Worm (Caenorhabditis elegans) whole organism, L4/young adult: ENCODE measurements around the gene ZC266.1.

ENCODE experiments used
- W03F9.2 ChIP-seq: fragments of 150-350 bp; optimal IDR thresholded peaks from 2 replicates; lab custom pipeline; 2014; ENCODE audit warnings: missing biosample characterization, missing genetic modification characterization
- dao-5 ChIP-seq: sonication (generic microtip); optimal IDR thresholded peaks from 2 replicates; lab custom pipeline; 2016; ENCODE audit warnings: missing genotype, missing genetic modification characterization, moderate library complexity, missing compliant biosample characterization
- him-1 ChIP-seq: sonication (generic microtip); optimal IDR thresholded peaks from 2 replicates; lab custom pipeline; 2016; ENCODE audit warnings: missing genotype, missing genetic modification reagents, missing genetic modification characterization, missing compliant biosample characterization

Gene ZC266.1

DNA sequence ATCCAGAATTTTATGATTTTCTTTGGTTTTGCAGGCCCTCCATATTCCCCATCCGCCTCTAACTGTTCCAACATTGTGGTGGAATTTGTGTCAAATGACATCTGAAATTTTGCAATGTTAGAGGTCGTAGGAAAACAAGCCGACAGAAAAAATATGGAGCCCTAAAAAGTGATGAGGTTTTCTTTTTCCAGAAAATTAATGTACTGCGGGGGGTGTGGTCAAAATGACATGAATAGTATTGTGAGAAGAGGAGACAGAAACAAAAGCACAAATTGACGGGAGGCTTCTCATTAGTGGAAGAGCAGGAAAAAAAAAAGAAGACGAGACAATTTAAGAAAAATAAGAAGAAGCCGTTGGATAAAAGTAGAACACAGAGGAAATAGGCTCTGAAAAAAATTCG, at the start of gene ZC266.1:
ZC266.1 (minus strand) TSS at position 101 of the 400 bp plus-strand sequence.
- TF ChIP-seq dao-5 (tag; lab: Kevin White, UChicago) (no peak), him-1 (no peak), W03F9.2 (tag; lab: Kevin White, UChicago) (no peak)

DNA sequence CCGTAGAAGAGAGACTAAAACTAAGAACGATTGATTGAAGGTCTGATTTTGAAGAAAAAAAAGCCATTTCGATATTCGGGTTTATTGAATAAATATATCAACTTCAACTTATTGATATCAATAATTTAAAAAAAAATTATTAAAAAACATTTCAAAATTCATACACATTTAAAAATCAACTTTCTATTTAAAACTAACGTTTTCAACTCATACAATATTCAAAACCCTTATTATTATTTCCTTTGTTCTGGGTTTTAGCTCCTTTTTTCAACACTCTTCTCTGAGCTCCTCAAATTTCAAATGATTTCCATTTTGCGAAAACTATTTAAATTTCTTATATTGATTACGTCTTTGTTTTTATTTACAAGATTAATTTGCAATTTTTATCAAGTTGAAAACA, 45.2 kb upstream of the ZC266.1 start, which contains the start of gene C18G1.7:
C18G1.7 (plus strand) TSS at position 301 of the 400 bp plus-strand sequence.
- TF ChIP-seq him-1 (no peak), dao-5 (tag; lab: Kevin White, UChicago) (no peak), W03F9.2 (tag; lab: Kevin White, UChicago) (no peak)

- TF ChIP-seq W03F9.2 (tag; lab: Kevin White, UChicago) (no peak), him-1 (no peak), dao-5 (tag; lab: Kevin White, UChicago) (no peak)
Observed at ce11 chrV:4742190-4742589, 42.1 kb upstream of the ZC266.1 start, which contains the start of gene ugt-61. Gene ugt-61, plus strand, starts transcription at chrV:4742422.

DNA sequence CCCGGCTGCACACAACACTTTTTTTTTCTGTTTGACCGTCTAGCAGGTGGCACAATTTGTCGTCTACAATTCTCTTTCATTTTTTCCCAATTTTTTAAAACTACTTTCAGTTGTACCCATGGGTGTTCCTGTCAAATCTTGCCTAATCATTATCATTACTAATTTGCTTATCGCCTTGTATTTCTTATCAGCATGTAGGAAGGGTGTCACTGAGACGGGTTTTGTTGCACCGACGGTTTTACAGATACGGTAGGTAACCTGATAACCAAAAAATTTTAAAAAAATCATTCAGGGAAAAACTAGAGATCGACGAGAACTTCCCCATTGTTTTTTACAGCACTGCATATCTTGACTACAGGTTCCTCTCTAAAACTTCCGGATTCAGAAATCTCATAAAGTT, 37.6 kb upstream of the ZC266.1 start, which contains the start of gene F39G3.2:
F39G3.2 (plus strand) TSS at position 105 of the 400 bp plus-strand sequence.
- TF ChIP-seq dao-5 (tag; lab: Kevin White, UChicago): no peak
- no peak for TF ChIP-seq him-1
- TF ChIP-seq W03F9.2 (tag; lab: Kevin White, UChicago): no peak

DNA sequence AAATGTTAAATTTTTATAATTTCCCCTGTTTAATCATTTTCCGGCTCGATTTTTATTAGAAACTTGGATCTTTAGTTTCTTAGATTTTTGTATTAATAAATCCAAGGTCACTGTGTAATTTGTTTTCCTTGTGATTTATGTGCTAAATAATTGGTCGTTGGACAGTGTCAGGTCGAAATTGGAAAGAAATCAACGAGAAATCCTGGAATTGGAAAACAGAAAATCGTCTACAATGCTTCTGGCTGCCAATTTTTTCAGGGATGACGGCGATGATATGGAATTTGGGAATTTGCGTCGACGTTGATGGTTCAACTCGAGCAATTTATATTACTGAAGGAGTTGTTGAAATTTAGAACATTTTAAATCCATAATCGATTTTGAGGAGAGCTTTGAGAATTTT, 34.5 kb upstream of the ZC266.1 start:
- TF ChIP-seq him-1: no peak
- TF ChIP-seq dao-5 (tag; lab: Kevin White, UChicago): no peak
- no peak for TF ChIP-seq W03F9.2 (tag; lab: Kevin White, UChicago)

ce11 chrV:4733952-4734351, 33.9 kb upstream of the ZC266.1 start:
- TF ChIP-seq W03F9.2 (tag; lab: Kevin White, UChicago) (no peak), dao-5 (tag; lab: Kevin White, UChicago) (no peak), him-1 (no peak)

DNA sequence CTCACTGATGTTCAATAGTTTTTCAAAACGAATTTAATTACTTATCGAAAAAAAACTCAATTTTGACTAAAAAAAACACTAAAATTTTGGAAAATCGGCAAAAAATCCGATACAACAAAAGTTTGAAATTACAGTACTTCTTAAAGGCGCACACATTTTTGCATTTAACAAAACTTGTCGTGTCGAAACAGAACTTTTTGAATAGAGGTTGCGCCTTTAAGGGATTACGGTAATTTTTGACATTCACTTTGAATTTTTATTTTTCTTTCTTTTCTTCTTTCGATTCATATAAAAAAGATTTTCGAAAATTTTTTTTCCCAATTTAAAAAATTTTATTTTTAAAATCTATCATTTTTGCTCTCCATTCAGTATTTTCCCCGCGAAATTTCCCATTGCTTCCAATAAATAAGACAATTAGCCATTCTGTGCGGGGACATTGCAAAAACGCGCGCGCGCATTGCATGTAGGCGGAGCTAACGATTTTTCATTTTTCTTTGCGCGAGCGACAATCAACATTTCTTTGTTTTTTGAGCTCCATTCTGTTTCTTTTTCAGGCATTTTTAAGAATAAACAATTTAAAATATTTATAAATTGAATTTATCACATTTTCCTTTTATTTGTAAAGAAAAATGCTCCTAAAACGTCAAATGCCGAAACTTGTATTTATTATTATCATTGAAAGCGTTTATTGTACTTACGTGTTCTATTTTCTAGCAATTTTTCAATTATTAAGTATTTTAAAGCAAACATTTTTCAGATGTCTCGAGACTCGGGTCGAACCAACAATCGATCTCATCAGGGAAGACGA, 31.3 kb upstream of the ZC266.1 start, which contains the start of gene F39G3.3:
F39G3.3 (plus strand) TSS at position 758 of the 808 bp plus-strand sequence.
- no peak for TF ChIP-seq dao-5 (tag; lab: Kevin White, UChicago)
- peak; percentile 11 for TF ChIP-seq him-1
- peak; percentile 58 for TF ChIP-seq W03F9.2 (tag; lab: Kevin White, UChicago)

- TF ChIP-seq dao-5 (tag; lab: Kevin White, UChicago): no peak
- no peak for TF ChIP-seq him-1
- TF ChIP-seq W03F9.2 (tag; lab: Kevin White, UChicago): no peak
Observed at ce11 chrV:4730075-4730474, 30.0 kb upstream of the ZC266.1 start, which contains the start of gene tig-2. Gene tig-2, minus strand, starts transcription at chrV:4730161.

ce11 chrV:4724453-4724852, 24.4 kb upstream of the ZC266.1 start, which contains the start of gene F39G3.4:
Gene F39G3.4, plus strand, starts transcription at chrV:4724753.
- TF ChIP-seq dao-5 (tag; lab: Kevin White, UChicago) (no peak), W03F9.2 (tag; lab: Kevin White, UChicago) (no peak)

ce11 chrV:4722314-4722713, 22.2 kb upstream of the ZC266.1 start, which contains the start of gene F39G3.5:
Gene F39G3.5, plus strand, starts transcription at chrV:4722614.
- no peak for TF ChIP-seq him-1
- no peak for TF ChIP-seq W03F9.2 (tag; lab: Kevin White, UChicago)
- no peak for TF ChIP-seq dao-5 (tag; lab: Kevin White, UChicago)

- no peak for TF ChIP-seq him-1
- no peak for TF ChIP-seq W03F9.2 (tag; lab: Kevin White, UChicago)
- no peak for TF ChIP-seq dao-5 (tag; lab: Kevin White, UChicago)
Observed at ce11 chrV:4720884-4721464, 20.9 kb upstream of the ZC266.1 start.

ce11 chrV:4719965-4720364, 19.9 kb upstream of the ZC266.1 start, which contains the start of gene prx-6:
Gene prx-6, minus strand, starts transcription at chrV:4720093.
- TF ChIP-seq dao-5 (tag; lab: Kevin White, UChicago) (no peak), W03F9.2 (tag; lab: Kevin White, UChicago) (no peak), him-1 (no peak)

DNA sequence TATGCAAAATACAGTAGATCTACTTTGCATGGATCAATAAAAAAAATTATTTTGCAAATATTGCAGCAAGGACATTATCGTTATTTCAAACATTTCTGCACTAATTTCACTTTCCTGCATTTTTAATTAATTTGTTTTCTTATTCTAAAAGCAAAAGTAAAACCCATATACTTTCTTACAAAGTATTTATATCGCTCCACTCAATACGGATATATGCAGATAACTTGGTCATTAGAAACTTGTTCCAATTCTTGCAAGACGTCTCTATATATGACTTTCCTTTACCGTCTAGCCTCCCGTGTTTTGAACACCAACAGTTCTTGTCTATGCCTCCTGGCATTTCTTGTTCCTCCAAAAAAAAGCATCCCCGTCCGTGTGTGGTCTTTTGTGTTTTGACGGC, 10.4 kb upstream of the ZC266.1 start, which contains the start of gene oac-24:
oac-24 (plus strand) TSS at position 301 of the 400 bp plus-strand sequence.
- TF ChIP-seq him-1 (no peak), dao-5 (tag; lab: Kevin White, UChicago) (no peak), W03F9.2 (tag; lab: Kevin White, UChicago) (no peak)

DNA sequence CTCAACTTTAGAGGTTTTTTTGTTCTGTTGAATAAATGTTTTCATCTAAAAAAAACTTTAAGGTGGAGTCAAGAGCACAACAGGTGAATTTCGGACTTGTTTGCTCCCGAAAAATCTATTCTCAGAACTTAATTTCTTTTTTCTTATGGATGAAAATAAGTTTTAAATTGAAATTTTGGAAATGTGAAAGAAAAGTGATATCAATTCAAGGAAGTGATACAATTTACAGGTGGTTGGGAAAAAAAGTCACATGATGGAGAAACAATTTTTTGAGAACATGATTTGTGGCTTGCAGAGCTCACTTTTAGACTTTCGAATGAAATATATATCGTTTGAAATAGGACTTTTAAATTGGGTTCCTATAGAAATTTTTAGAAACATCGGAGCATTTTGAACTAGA, 7.6 kb upstream of the ZC266.1 start:
- TF ChIP-seq W03F9.2 (tag; lab: Kevin White, UChicago): no peak
- no peak for TF ChIP-seq dao-5 (tag; lab: Kevin White, UChicago)
- no peak for TF ChIP-seq him-1
